Fruit fly (Drosophila melanogaster) whole organism, adult: ENCODE data around the gene tipE.

Experiments
- CG14711 ChIP-seq: fragments of 200-800 bp; sonication (Bioruptor generic); optimal IDR thresholded peaks from 2 replicates; lab custom pipeline; 2018; ENCODE audit warnings: missing biosample characterization, mild to moderate bottlenecking, missing genetic modification characterization, moderate library complexity
- CG1620 ChIP-seq: fragments of 200-800 bp; sonication (Bioruptor generic); optimal IDR thresholded peaks from 2 replicates; lab custom pipeline; 2016; ENCODE audit warnings: missing biosample characterization, missing genetic modification characterization
- bab1 ChIP-seq: fragments of 200-800 bp; sonication (Bioruptor generic); optimal IDR thresholded peaks from 3 replicates; lab custom pipeline; 2019; ENCODE audit warnings: missing biosample characterization, mild to moderate bottlenecking, missing genetic modification characterization, moderate library complexity
- ovo ChIP-seq: fragments of 200-800 bp; sonication (Bioruptor generic); optimal IDR thresholded peaks from 2 replicates; lab custom pipeline; 2016; ENCODE audit warnings: missing biosample characterization, missing genetic modification characterization
- tj ChIP-seq: fragments of 200-800 bp; sonication (Bioruptor generic); optimal IDR thresholded peaks from 3 replicates; lab custom pipeline; 2017; ENCODE audit warnings: missing biosample characterization, mild to moderate bottlenecking, missing genetic modification characterization, moderate library complexity
- toe ChIP-seq: fragments of 200-800 bp; sonication (Bioruptor generic); optimal IDR thresholded peaks from 2 replicates; lab custom pipeline; 2016; ENCODE audit warnings: missing biosample characterization, missing genetic modification characterization

dm6 chr3L:4157852-4158251 is 30.4 kb upstream of the tipE start:
- no peak for TF ChIP-seq CG14711 (tag; lab: Kevin White, UChicago)
- TF ChIP-seq tj (GFP tag; lab: Kevin White, UChicago), result no peak
- no peak for TF ChIP-seq ovo (GFP tag; lab: Kevin White, UChicago)
- no peak for TF ChIP-seq bab1 (GFP tag; lab: Kevin White, UChicago)
- TF ChIP-seq toe (GFP tag; lab: Kevin White, UChicago), result no peak
- no peak for TF ChIP-seq CG1620 (GFP tag; lab: Kevin White, UChicago)
